Fruit fly (Drosophila melanogaster): ENCODE data around the gene Egfrap.

Egfrap gene

DNA sequence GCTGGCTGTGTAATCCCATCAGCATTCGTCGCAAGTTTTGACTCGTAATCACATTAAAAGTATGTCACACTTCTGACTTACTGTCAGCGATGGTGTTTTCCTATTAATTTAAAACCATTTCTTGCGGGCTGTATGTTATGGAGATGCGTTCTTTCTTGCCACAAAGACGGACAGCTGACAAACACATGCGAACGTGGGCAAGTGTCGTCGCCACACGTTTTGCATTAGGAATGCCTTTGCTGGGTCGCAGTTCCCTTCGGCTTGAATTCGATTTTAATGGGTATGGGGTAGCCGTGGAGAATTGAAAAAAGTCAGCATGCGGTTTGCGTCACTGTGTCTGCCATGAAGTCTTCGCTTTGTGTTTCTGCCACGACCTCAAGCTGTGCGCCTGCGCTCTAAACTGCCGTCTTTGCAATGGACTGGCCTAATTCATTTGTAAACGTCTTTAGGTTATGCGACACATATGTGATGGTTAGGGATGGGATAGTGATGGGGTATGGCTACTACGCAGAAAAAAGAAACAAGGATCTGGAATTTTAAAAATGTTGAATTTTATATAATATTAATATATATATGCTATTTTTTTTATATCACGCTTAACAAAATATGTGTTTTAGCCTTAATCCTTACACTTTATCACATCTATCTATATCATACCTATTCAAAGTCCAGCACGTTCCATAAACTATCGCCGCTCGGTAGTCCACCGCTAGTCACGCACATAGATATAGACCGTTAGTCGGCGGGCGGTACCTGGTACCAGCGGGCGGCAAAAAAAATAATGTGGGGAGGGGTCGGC is 43.4 kb upstream of the Egfrap start:
- no peak for TF ChIP-seq pdm3 (GFP tag; optimal IDR thresholded peaks at IDR 0.05)
- no peak for TF ChIP-seq salr (GFP tag; optimal IDR thresholded peaks at IDR 0.05)
- TF ChIP-seq fd85E (GFP tag; optimal IDR thresholded peaks at IDR 0.05), result no peak
- no peak for TF ChIP-seq CG11294 (GFP tag; IDR thresholded peaks at IDR 0.05)
- TF ChIP-seq CG6808 (GFP tag; optimal IDR thresholded peaks at IDR 0.05), result no peak
- TF ChIP-seq CG8319 (GFP tag; optimal IDR thresholded peaks at IDR 0.05), result no peak
- TF ChIP-seq CG6854 (GFP tag; optimal IDR thresholded peaks at IDR 0.05), result no peak
- no peak for TF ChIP-seq CG6276 (GFP tag; optimal IDR thresholded peaks at IDR 0.05)
- no peak for TF ChIP-seq dsx (GFP tag; optimal IDR thresholded peaks at IDR 0.05; ENCODE audit: poor library complexity, severe bottlenecking)
- TF ChIP-seq CG34406 (GFP tag; optimal IDR thresholded peaks at IDR 0.05), result no peak
- no peak for TF ChIP-seq CG15336 (GFP tag; IDR thresholded peaks at IDR 0.05)
- no peak for TF ChIP-seq Smox (GFP tag; optimal IDR thresholded peaks at IDR 0.05)
- TF ChIP-seq Gug (GFP tag; IDR thresholded peaks at IDR 0.05), result no peak
- TF ChIP-seq OdsH (GFP tag; optimal IDR thresholded peaks at IDR 0.05), result no peak

DNA sequence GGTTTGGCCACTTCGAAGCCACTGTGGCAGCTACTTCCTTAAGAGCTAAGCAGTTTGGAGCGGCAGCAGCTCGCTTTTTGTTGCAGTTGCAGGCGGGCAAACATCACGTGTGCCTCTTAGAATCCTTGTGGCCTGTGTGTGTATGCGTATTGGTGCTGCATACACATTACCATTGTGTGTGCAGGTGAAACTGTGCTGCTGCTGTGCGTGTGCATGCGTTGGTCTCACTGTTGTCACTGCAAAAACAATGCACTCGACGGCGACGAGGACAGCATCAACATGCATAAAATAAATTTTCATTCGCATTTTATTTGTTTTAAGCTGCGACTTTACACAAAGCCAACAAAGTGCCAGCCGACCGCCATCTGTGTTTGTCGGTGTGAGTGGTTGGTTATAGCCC is 42.5 kb upstream of the Egfrap start:
- TF ChIP-seq CG3032 (tag; optimal IDR thresholded peaks at IDR 0.05) (no peak), fkh (GFP tag; optimal IDR thresholded peaks at IDR 0.05) (peak; percentile 40), CG9139 (GFP tag; optimal IDR thresholded peaks at IDR 0.05) (no peak), esn (GFP tag; optimal IDR thresholded peaks at IDR 0.05) (no peak)

DNA sequence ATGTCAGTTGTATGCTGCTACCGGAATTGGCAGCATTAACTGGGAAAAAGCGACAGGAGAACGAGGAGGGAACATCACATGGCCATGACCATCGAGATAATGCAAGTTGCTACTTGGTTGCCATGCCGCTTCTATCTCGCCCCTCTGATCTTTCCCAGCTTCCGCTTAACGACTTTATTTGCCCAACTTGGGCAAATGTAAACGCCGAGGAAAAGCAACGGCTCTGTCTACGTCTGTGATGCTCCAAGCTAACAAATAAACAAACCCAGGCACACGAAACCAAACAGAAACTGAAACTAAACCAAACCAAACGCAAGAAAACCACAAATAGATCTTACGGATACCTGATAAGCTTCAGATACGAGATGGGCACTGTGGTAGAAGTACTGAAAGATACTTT is 41.8 kb upstream of the Egfrap start:
- TF ChIP-seq CG6163 (GFP tag; IDR thresholded peaks at IDR 0.05) (no peak), fkh (GFP tag; optimal IDR thresholded peaks at IDR 0.05) (peak; percentile 70), CG6792 (GFP tag; optimal IDR thresholded peaks at IDR 0.05) (no peak), Eip75B (GFP tag; optimal IDR thresholded peaks at IDR 0.05) (no peak), CG6854 (GFP tag; optimal IDR thresholded peaks at IDR 0.05) (no peak)

DNA sequence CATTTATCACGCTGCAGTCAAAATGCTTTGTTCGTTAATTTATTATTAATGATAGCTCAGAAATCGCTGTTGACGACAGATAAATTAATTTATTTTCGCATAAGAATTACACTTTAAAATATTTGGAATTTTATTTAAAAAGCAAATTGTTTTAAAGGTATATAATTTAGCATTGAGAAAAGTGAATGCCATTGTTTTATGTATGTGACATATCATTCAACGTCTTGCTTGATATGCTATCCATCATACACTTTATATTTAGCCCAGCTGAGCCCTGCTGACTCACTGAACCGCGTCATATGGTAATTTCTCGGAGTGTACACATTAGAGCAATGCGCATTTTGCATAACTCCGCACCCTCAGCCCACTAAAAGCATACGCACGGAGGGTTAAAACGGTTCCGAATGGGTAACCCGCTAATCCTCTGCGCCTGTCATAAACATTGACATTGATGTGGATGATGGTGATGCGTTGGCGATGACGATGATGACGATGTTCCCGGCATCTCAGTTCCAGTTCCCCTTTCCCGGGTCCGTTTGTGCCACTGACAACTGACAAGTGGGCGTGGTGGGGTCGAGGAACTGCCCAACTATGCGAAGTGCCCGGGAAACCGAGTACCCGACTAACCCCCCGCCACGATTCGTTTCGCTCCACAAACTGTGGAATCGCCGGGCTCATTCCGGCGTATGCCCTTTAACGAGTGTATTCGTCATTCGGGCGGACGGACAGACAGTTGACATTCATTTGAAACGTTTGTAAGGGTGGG is 39.1 kb upstream of the Egfrap start:
- no peak for TF ChIP-seq fd59A (GFP tag; optimal IDR thresholded peaks at IDR 0.05)
- TF ChIP-seq Ets21C (GFP tag; optimal IDR thresholded peaks at IDR 0.05), result no peak
- TF ChIP-seq CG10669 (GFP tag; optimal IDR thresholded peaks at IDR 0.05), result peak; percentile 12
- TF ChIP-seq Eip78C (GFP tag), result peak; percentile 25
- peak; percentile 29 for TF ChIP-seq Ets96B (tag; optimal IDR thresholded peaks at IDR 0.05)
- TF ChIP-seq CG6808 (GFP tag; optimal IDR thresholded peaks at IDR 0.05), result peak; percentile 9
- peak; percentile 2 for TF ChIP-seq CG32006 (GFP tag; optimal IDR thresholded peaks at IDR 0.05)

DNA sequence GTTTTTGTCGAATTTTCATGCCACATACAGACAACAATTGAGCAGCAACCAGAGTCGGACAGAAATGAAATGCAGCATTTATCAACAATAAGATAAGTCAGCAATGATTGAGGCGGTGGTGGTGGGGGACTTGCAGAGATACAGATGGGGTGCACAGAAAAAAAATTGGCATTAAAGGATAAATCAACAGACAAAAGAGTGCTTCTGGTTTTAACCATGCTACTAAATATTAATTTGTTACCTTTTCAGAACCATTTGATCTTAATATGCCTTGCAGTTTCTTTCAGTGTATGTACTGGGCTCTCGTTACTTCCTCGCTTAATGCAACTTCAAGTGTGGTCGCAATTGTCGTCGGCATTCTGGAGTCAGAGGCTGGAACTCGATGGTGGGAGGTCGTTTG is 38.2 kb upstream of the Egfrap start:
- peak; percentile 37 for TF ChIP-seq topi (GFP tag; optimal IDR thresholded peaks at IDR 0.05)
- TF ChIP-seq CG11762 (GFP tag; optimal IDR thresholded peaks at IDR 0.05; ENCODE audit: insufficient read depth), result no peak
- TF ChIP-seq CG6854 (GFP tag; optimal IDR thresholded peaks at IDR 0.05), result no peak
- peak; percentile 48 for TF ChIP-seq CG10631 (GFP tag; optimal IDR thresholded peaks at IDR 0.05)
- TF ChIP-seq esn (GFP tag; optimal IDR thresholded peaks at IDR 0.05), result no peak
- peak; percentile 8 for TF ChIP-seq OdsH (GFP tag; optimal IDR thresholded peaks at IDR 0.05)
- no peak for TF ChIP-seq Blimp-1 (GFP tag; optimal IDR thresholded peaks at IDR 0.05)
- TF ChIP-seq CG32006 (GFP tag; optimal IDR thresholded peaks at IDR 0.05), result no peak
- peak; percentile 21 for TF ChIP-seq CG11902 (GFP tag; optimal IDR thresholded peaks at IDR 0.05)
- TF ChIP-seq CG3032 (tag; optimal IDR thresholded peaks at IDR 0.05), result peak; percentile 37
- peak; percentile 9 for TF ChIP-seq achi (GFP tag; optimal IDR thresholded peaks at IDR 0.05)
- TF ChIP-seq CG4318 (GFP tag; optimal IDR thresholded peaks at IDR 0.05), result no peak
- TF ChIP-seq salr (GFP tag; optimal IDR thresholded peaks at IDR 0.05), result no peak
- TF ChIP-seq CG1621 (tag; optimal IDR thresholded peaks at IDR 0.05), result no peak
- TF ChIP-seq Gug (GFP tag; IDR thresholded peaks at IDR 0.05), result peak; percentile 14; the same call in 1 of the 2 replicates
- no peak for TF ChIP-seq Sox102F (GFP tag; optimal IDR thresholded peaks at IDR 0.05)
- peak; percentile 45 for TF ChIP-seq spab (GFP tag; optimal IDR thresholded peaks at IDR 0.05)
- peak; percentile 6 for TF ChIP-seq Hr39 (GFP tag; optimal IDR thresholded peaks at IDR 0.05)
- TF ChIP-seq CG6792 (GFP tag; optimal IDR thresholded peaks at IDR 0.05), result peak; percentile 38
- no peak for TF ChIP-seq Ets21C (GFP tag; optimal IDR thresholded peaks at IDR 0.05)
- TF ChIP-seq CG8632 (GFP tag; optimal IDR thresholded peaks at IDR 0.05), result no peak
- TF ChIP-seq fd59A (GFP tag; optimal IDR thresholded peaks at IDR 0.05), result no peak
- no peak for TF ChIP-seq fd85E (GFP tag; optimal IDR thresholded peaks at IDR 0.05)
- TF ChIP-seq CG3919 (GFP tag; optimal IDR thresholded peaks at IDR 0.05), result peak; percentile 45

Measured in whole organism, prepupa.